Worm (Caenorhabditis elegans) whole organism, dauer: ENCODE results near the gene lpr-5.

Source experiments
- unc-62 ChIP-seq: sonication (generic microtip); optimal IDR thresholded peaks from 2 replicates; lab custom pipeline; 2017; ENCODE audit warnings: missing biosample characterization, missing genetic modification reagents, missing genetic modification characterization

Gene lpr-5

ce11 chrX:11042777-11043176 is 19.1 kb upstream of the lpr-5 start, which contains the start of gene C09F12.3:
C09F12.3 (minus strand) TSS chrX:11042877.
- no peak for TF ChIP-seq unc-62

ce11 chrX:11047183-11047582 is 14.7 kb upstream of the lpr-5 start, which contains the start of gene clc-1:
clc-1 (plus strand) TSS chrX:11047446.
- TF ChIP-seq unc-62 = no peak

- TF ChIP-seq unc-62 = no peak
Observed at ce11 chrX:11050335-11050734, 11.6 kb upstream of the lpr-5 start.

DNA sequence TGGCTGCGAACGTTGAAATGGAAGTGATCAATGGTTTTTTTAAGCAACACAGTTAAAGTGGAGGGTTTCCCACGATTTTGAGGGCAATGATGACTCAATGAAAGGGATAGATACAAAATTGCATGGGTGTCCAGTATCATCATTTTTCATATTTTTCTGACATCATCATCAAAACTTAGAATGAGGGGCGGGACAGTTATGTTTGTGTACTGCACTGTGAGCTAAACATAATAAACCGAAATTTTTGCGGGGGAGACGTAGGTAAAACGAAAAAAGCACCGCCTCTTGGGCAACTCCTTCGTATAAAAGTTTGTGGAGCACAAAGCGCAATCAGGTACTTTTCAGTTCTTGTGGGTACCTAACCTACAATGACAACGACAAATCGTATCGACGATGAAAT is 8.3 kb upstream of the lpr-5 start, which contains the start of gene C09F12.2:
Gene C09F12.2 (plus strand): TSS at position 301 of the 400 bp plus-strand sequence.
- TF ChIP-seq unc-62 = no peak

- no peak for TF ChIP-seq unc-62
Observed at ce11 chrX:11057028-11057427, 4.9 kb upstream of the lpr-5 start, which contains the start of gene lpr-3. lpr-3 (plus strand) TSS chrX:11057401.

ce11 chrX:11059744-11060143 is 2.2 kb upstream of the lpr-5 start, which contains the start of gene lpr-6:
lpr-6 (plus strand) TSS chrX:11059994.
- no peak for TF ChIP-seq unc-62

- no peak for TF ChIP-seq unc-62
Observed at ce11 chrX:11060940-11061339, 983 bp upstream of the lpr-5 start.

DNA sequence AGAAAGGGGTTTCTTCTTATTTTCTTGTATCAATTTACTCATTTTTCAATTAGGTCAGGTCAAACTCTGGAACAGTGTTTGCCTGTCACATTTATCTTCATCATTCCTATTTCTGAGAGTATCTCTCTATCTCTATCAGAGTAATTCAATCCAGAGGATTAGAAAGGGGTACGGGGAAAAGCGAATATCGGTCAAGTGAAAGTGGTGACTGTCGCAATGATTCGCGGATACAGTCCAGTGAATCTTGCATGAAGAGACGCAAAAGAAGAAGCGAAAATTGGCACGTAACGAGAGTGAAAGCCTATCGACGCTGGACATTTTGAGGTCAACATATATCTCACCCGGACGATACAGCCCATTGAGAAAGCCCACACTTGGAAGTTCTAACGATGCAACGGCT is 2.9 kb downstream of the lpr-5 start, which contains the start of gene lpr-4:
Gene lpr-4 (plus strand): TSS at position 328 of the 400 bp plus-strand sequence.
- TF ChIP-seq unc-62 = no peak

DNA sequence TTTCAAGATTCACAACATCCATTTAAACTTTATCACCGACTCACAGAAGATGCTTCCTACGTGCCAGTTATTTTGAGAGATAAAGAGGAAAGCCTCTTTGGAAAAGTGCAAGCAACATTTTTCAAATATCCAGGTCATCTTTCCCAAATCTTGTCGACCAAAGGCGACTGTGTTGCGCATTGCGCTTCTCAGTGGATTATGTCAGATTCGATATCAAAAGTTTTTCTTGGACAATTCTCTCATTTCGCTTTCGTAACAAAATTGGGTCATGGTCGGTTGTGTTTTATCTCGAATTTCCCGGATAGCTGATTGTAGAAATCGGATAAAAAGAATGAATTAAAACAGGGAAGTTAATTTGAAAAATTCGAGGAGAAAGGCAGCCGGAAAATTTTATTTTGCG is 5.3 kb downstream of the lpr-5 start:
- no peak for TF ChIP-seq unc-62

- no peak for TF ChIP-seq unc-62
Observed at ce11 chrX:11068334-11068733, 6.4 kb downstream of the lpr-5 start, which contains the start of gene apt-9. apt-9 (plus strand) TSS chrX:11068527.

- TF ChIP-seq unc-62 = no peak
Observed at ce11 chrX:11072701-11073100, 10.8 kb downstream of the lpr-5 start.

DNA sequence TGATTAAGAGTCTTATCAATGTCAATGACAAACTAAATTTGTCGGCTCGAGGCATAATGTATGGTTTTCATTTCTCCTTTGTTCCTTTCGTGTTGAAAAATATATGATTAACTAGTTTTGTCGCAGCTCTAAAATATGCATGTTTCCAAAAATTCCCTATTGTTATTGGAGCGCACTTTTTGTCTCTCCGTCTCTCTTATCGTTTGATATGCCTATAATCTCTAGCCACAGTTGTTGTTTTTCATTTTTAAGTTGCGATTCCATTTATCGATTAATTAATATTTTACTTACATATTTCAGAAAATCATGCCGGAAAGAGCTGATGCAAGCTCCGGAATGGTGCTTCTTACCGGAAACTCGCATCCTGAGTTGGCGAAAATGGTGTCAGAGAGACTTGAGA is 11.4 kb downstream of the lpr-5 start, which contains the start of gene W04G3.5:
Gene W04G3.5 (plus strand): TSS at position 301 of the 400 bp plus-strand sequence.
- no peak for TF ChIP-seq unc-62

DNA sequence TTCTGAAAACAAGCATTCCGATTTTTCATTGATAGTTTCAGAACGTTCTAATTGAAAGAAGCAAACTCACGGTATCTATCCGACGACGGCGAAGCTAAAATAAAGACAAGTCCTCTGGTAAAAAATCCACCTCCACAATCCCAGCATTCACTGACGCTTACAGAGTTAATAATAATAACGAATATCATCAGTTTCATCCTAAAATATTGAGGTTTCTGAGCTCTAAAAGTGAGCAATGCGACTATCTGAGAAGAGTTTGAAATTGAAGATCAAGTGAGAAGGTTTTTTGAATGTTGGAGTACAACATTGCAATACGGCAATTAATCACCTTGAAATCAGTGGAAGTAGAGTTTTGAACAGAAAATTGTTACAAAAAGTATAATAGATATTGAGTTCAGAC is 14.6 kb downstream of the lpr-5 start, which contains the start of gene W04G3.12:
Gene W04G3.12 (minus strand): TSS at position 311 of the 400 bp plus-strand sequence.
- no peak for TF ChIP-seq unc-62

DNA sequence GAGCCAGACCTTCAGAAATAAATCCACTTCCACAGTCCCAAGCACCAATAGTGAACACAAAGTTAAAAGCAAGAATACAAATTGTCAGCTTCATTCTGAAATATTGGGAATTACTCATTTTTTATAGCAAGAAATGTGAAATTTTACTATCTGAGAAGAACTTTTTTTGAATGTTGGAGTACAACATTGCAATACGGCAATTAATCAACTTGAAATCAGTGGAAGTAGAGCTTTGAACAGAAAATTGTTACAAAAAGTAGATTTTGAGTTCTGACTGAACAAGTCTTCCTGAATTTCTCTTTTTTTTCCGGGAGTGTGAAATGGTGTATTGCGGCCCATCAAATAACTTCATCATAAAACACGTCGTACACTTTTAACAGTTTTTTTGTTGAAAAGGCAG is 16.2 kb downstream of the lpr-5 start, which contains the start of gene W04G3.10:
Gene W04G3.10 (minus strand): TSS at position 101 of the 400 bp plus-strand sequence.
- TF ChIP-seq unc-62 = no peak

DNA sequence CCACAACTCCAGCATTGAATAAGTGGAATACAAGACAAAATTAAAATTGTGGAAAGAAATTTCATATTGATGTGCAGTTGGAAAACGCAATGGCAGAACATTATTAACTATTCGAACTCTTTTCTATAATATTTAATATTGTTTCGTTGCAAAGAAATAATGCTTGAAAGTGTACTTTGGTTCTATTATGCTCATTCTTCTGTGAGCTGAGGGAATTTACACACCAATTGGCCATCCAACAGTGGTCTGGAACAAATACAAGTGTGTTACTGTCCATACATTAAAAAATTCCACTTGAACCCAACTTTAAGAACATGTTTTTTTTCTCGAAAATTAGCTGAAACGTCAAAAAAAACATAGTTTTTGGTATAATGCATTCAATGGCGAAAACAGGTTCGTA is 17.7 kb downstream of the lpr-5 start, which contains the start of gene W04G3.13:
Gene W04G3.13 (minus strand): TSS at position 101 of the 400 bp plus-strand sequence.
- TF ChIP-seq unc-62 = no peak

ce11 chrX:11080170-11080728 is 18.3 kb downstream of the lpr-5 start, which contains the start of gene sulp-7:
sulp-7 (plus strand) TSS chrX:11080678.
- no peak for TF ChIP-seq unc-62

- TF ChIP-seq unc-62 = no peak
Observed at ce11 chrX:11085162-11085561, 23.2 kb downstream of the lpr-5 start, which contains the start of gene W04G3.7. W04G3.7 (minus strand) TSS chrX:11085262.

DNA sequence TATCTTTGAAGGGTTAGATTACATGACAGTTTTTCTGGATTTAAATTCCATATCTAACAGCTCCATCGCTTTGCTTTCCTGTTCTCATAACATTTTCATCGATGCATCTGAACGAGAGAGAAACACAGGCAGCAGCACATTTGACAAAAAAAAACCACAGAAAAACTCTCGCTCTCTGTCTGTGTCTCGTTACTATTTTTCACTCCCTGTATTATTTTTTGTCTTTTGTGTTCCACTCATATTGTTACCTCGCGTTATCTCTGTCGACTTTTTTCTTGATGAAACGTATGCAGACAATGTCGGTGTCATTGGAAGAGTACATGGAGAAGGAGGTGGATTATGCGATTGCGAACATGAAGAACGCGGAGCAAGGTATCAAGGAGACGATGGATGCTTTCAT is 27.0 kb downstream of the lpr-5 start, which contains the start of gene W04G3.11:
Gene W04G3.11 (plus strand): TSS at position 244 of the 400 bp plus-strand sequence.
- no peak for TF ChIP-seq unc-62
